Worm (Caenorhabditis elegans): ENCODE results near the gene Y66D12A.21.

ce11 chrIII:11459041-11459440, 46.1 kb downstream of the Y66D12A.21 start:
- TF ChIP-seq mab-5 (tag; optimal IDR thresholded peaks at IDR 0.05) (no peak), lin-13 (GFP tag; optimal IDR thresholded peaks at IDR 0.05) (no peak), nhr-237 (tag; optimal IDR thresholded peaks at IDR 0.05) (no peak), nhr-12 (tag; optimal IDR thresholded peaks at IDR 0.05) (no peak)
